Worm (Caenorhabditis elegans): ENCODE results near the gene atg-7.

- no peak for TF ChIP-seq aly-2 (tag; optimal IDR thresholded peaks at IDR 0.05)
- peak; percentile 68 for TF ChIP-seq nhr-11 (tag; optimal IDR thresholded peaks at IDR 0.05)
- TF ChIP-seq nhr-237 (tag; optimal IDR thresholded peaks at IDR 0.05), result no peak
- no peak for TF ChIP-seq pqm-1 (tag; optimal IDR thresholded peaks at IDR 0.05)
- TF ChIP-seq egl-5 (tag; optimal IDR thresholded peaks at IDR 0.05), result peak; percentile 40
- no peak for TF ChIP-seq eor-1 (tag; optimal IDR thresholded peaks at IDR 0.05)
These were observed 12.5 kb downstream of the atg-7 start for ce11 chrIV:11068314-11068713.

All from whole organism, L3 larva.